Worm (Caenorhabditis elegans): Measurements from ENCODE around the gene ZK512.11.

DNA sequence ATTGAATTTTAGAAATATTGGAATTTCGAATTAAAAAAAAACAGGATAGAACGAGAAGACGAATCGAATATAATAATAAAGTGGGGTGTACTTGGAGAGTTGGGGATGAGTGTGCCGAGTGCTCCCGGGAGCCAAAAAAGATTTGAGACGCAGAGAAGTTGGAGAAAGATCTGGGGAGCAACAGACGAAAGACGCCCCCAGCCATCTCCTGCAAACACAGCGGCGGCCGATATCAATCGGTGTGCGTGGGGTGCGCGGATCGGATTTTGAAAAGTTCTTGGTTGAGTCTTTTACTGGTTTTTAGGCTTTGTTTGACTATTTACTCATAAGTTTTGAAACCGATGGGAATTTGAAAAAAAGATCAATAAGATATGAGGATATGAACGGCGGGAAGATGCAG lies 9.8 kb downstream of the ZK512.11 start, which contains the start of gene nhl-1:
- TF ChIP-seq syd-9 (tag; optimal IDR thresholded peaks at IDR 0.05) (no peak), T23F11.4 (GFP tag; optimal IDR thresholded peaks at IDR 0.05) (no peak), gmeb-2 (tag; optimal IDR thresholded peaks at IDR 0.05) (no peak), ztf-16 (tag; optimal IDR thresholded peaks at IDR 0.05) (no peak), pha-4 (tag; optimal IDR thresholded peaks at IDR 0.05) (no peak), ceh-14 (tag; optimal IDR thresholded peaks at IDR 0.05) (no peak), tbx-2 (tag; optimal IDR thresholded peaks at IDR 0.05) (no peak), elt-4 (tag; optimal IDR thresholded peaks at IDR 0.05) (no peak)
